Worm (Caenorhabditis elegans) whole organism, L4 larva: Measurements from ENCODE around the gene tag-342.

ENCODE experiments used
- D1046.2 ChIP-seq: fragments of 200-800 bp; sonication (Bioruptor generic); IDR thresholded peaks from 2 replicates; pipeline ENCODE4 v1.3.6; 2022; ENCODE audit warnings: missing genetic modification characterization, missing compliant biosample characterization
- F10B5.3 ChIP-seq: sonication (generic microtip); optimal IDR thresholded peaks from 2 replicates; lab custom pipeline; 2016; ENCODE audit warnings: mild to moderate bottlenecking, missing genetic modification characterization, missing compliant biosample characterization
- F26F4.8 ChIP-seq: fragments of 200-800 bp; sonication (Bioruptor generic); conservative IDR thresholded peaks from 2 replicates; pipeline ENCODE4 v1.3.6; 2022; ENCODE audit warnings: missing genetic modification characterization, missing compliant biosample characterization
- R02D3.7 ChIP-seq: fragments of 150-350 bp; sonication (generic microtip); optimal IDR thresholded peaks from 3 replicates; lab custom pipeline; 2014; ENCODE audit warnings: missing biosample characterization, missing genetic modification characterization
- T20F7.1 ChIP-seq: fragments of 200-800 bp; sonication (Bioruptor generic); optimal IDR thresholded peaks from 2 replicates; lab custom pipeline; 2018; ENCODE audit warnings: mild to moderate bottlenecking, missing genetic modification characterization, missing compliant biosample characterization
- Y48G9A.11 ChIP-seq: fragments of 200-800 bp; sonication (Bioruptor generic); IDR thresholded peaks from 2 replicates; pipeline ENCODE4 v1.3.6; 2022; ENCODE audit warnings: missing genetic modification reagents, missing genetic modification characterization, missing compliant biosample characterization
- Y5F2A.4 ChIP-seq: fragments of 200-800 bp; sonication (Bioruptor generic); optimal IDR thresholded peaks from 2 replicates; lab custom pipeline; 2018; ENCODE audit warnings: mild to moderate bottlenecking, missing genetic modification characterization, missing compliant biosample characterization
- aha-1 ChIP-seq: fragments of 150-350 bp; peaks from one replicate; lab custom pipeline; 2014; ENCODE audit warnings: missing biosample characterization, missing genetic modification characterization
- ama-1 ChIP-seq: fragments of 150-350 bp; optimal IDR thresholded peaks from 2 replicates; lab custom pipeline; 2014; ENCODE audit warnings: inconsistent platforms, mixed read lengths
- attf-4 ChIP-seq: sonication (generic microtip); optimal IDR thresholded peaks from 3 replicates; lab custom pipeline; 2017; ENCODE audit warnings: missing biosample characterization, missing genetic modification characterization
- ceh-20 ChIP-seq: fragments of 200-800 bp; sonication (Bioruptor generic); IDR thresholded peaks from 2 replicates; pipeline ENCODE4 v1.3.6; 2022; ENCODE audit warnings: missing genetic modification reagents, missing genetic modification characterization, missing compliant biosample characterization
- ceh-82 ChIP-seq: sonication (generic microtip); optimal IDR thresholded peaks from 2 replicates; lab custom pipeline; 2017; ENCODE audit warnings: missing biosample characterization, missing genetic modification characterization
- cey-2 ChIP-seq: sonication (generic microtip); optimal IDR thresholded peaks from 3 replicates; lab custom pipeline; 2017; ENCODE audit warnings: missing genetic modification characterization, mild to moderate bottlenecking, missing compliant biosample characterization, antibody characterized with exemption, borderline replicate concordance; ENCODE audit not compliant: insufficient read depth
- ctbp-1 ChIP-seq: fragments of 200-800 bp; sonication (Bioruptor generic); IDR thresholded peaks from 2 replicates; pipeline ENCODE4 v1.3.6; 2022; ENCODE audit warnings: missing genetic modification reagents, missing genetic modification characterization, missing compliant biosample characterization
- daf-16 ChIP-seq, 3 experiments: sonication (generic microtip); optimal IDR thresholded peaks; 2 replicates each; lab custom pipeline; 2016 to 2017; ENCODE audit warnings: missing genetic modification characterization in 3 of 3, missing genetic modification reagents in 3 of 3, mild to moderate bottlenecking in 2 of 3, missing compliant biosample characterization in 2 of 3, missing biosample characterization in 1 of 3, moderate library complexity in 1 of 3
- daf-19 ChIP-seq: fragments of 200-800 bp; sonication (Bioruptor generic); conservative IDR thresholded peaks from 2 replicates; pipeline ENCODE4 v1.3.6; 2022; ENCODE audit warnings: missing genetic modification characterization, missing compliant biosample characterization
- dmd-6 ChIP-seq: fragments of 200-800 bp; sonication (Bioruptor generic); IDR thresholded peaks from 2 replicates; pipeline ENCODE4 v1.3.6; 2022; ENCODE audit warnings: missing genetic modification reagents, missing genetic modification characterization, missing compliant biosample characterization
- dve-1 ChIP-seq: sonication (generic microtip); optimal IDR thresholded peaks from 2 replicates; lab custom pipeline; 2017; ENCODE audit warnings: antibody characterized with exemption, mild to moderate bottlenecking, missing genetic modification characterization, missing compliant biosample characterization; ENCODE audit not compliant: insufficient read depth
- egl-27 ChIP-seq: sonication (generic microtip); optimal IDR thresholded peaks from 3 replicates; lab custom pipeline; 2017; ENCODE audit warnings: missing biosample characterization, missing genetic modification reagents, missing genetic modification characterization
- gei-8 ChIP-seq: fragments of 200-800 bp; sonication (Bioruptor generic); optimal IDR thresholded peaks from 2 replicates; lab custom pipeline; 2018; ENCODE audit warnings: mild to moderate bottlenecking, missing genetic modification characterization, missing compliant biosample characterization
- hif-1 ChIP-seq, 2 experiments: sonication (generic microtip); optimal IDR thresholded peaks; 2 replicates each; lab custom pipeline; 2016 to 2017; ENCODE audit warnings: missing compliant biosample characterization in 2 of 2, missing genetic modification characterization in 2 of 2, missing genetic modification reagents in 2 of 2, missing genotype in 2 of 2, mild to moderate bottlenecking in 1 of 2
- hmg-1.1 ChIP-seq: fragments of 200-800 bp; sonication (Bioruptor generic); IDR thresholded peaks from 2 replicates; pipeline ENCODE4 v1.3.6; 2022; ENCODE audit warnings: missing genetic modification reagents, missing genetic modification characterization, missing compliant biosample characterization
- jun-1 ChIP-seq: fragments of 150-350 bp; optimal IDR thresholded peaks from 2 replicates; lab custom pipeline; 2014; ENCODE audit warnings: missing biosample characterization, missing genetic modification reagents, missing genetic modification characterization
- lim-7 ChIP-seq: fragments of 200-800 bp; sonication (Bioruptor generic); IDR thresholded peaks from 2 replicates; pipeline ENCODE4 v1.3.6; 2022; ENCODE audit warnings: missing genetic modification characterization, missing compliant biosample characterization
- lin-1 ChIP-seq: fragments of 200-800 bp; sonication (Bioruptor generic); IDR thresholded peaks from 2 replicates; pipeline ENCODE4 v1.3.6; 2022; ENCODE audit warnings: missing genetic modification reagents, missing genetic modification characterization, missing compliant biosample characterization
- lin-13 ChIP-seq: fragments of 150-350 bp; optimal IDR thresholded peaks from 2 replicates; lab custom pipeline; 2014; ENCODE audit warnings: missing biosample characterization, missing genetic modification reagents, missing genetic modification characterization
- lin-15B ChIP-seq: fragments of 150-350 bp; sonication (generic microtip); optimal IDR thresholded peaks from 3 replicates; lab custom pipeline; 2014; ENCODE audit warnings: missing biosample characterization, missing genetic modification characterization
- mdl-1 ChIP-seq, 2 experiments: fragments of 150-350 bp in 1 of 2; sonication (generic microtip) in 1 of 2; optimal IDR thresholded peaks; 2 replicates each; lab custom pipeline; 2014 to 2017; ENCODE audit warnings: missing biosample characterization in 2 of 2, missing genetic modification characterization in 2 of 2
- mdt-29 ChIP-seq: fragments of 200-800 bp; sonication (Bioruptor generic); IDR thresholded peaks from 2 replicates; pipeline ENCODE4 v1.3.6; 2022; ENCODE audit warnings: missing genetic modification reagents, missing genetic modification characterization, missing compliant biosample characterization
- mxl-2 ChIP-seq: fragments of 200-800 bp; sonication (Bioruptor generic); conservative IDR thresholded peaks from 2 replicates; pipeline ENCODE4 v1.3.6; 2022; ENCODE audit warnings: missing genetic modification reagents, missing genetic modification characterization, missing compliant biosample characterization
- mxl-3 ChIP-seq: fragments of 200-800 bp; sonication (Bioruptor generic); optimal IDR thresholded peaks from 2 replicates; lab custom pipeline; 2018; ENCODE audit warnings: mild to moderate bottlenecking, missing genetic modification characterization, missing compliant biosample characterization
- nhr-10 ChIP-seq: fragments of 150-350 bp; optimal IDR thresholded peaks from 2 replicates; lab custom pipeline; 2014; ENCODE audit warnings: missing biosample characterization, missing genetic modification characterization
- nhr-11 ChIP-seq: fragments of 150-350 bp; optimal IDR thresholded peaks from 2 replicates; lab custom pipeline; 2014; ENCODE audit warnings: missing biosample characterization, missing genetic modification characterization
- nhr-25 ChIP-seq: sonication (generic microtip); optimal IDR thresholded peaks from 2 replicates; lab custom pipeline; 2017; ENCODE audit warnings: missing genetic modification characterization, mild to moderate bottlenecking, missing compliant biosample characterization, antibody characterized with exemption, moderate library complexity, borderline replicate concordance; ENCODE audit not compliant: insufficient read depth
- nhr-48 ChIP-seq: sonication (generic microtip); optimal IDR thresholded peaks from 2 replicates; lab custom pipeline; 2016; ENCODE audit warnings: mild to moderate bottlenecking, missing genetic modification characterization, missing compliant biosample characterization
- nhr-6 ChIP-seq: fragments of 150-350 bp; optimal IDR thresholded peaks from 2 replicates; lab custom pipeline; 2014; ENCODE audit warnings: missing biosample characterization, missing genetic modification characterization
- nhr-77 ChIP-seq: fragments of 150-350 bp; optimal IDR thresholded peaks from 2 replicates; lab custom pipeline; 2014; ENCODE audit warnings: missing biosample characterization, missing genetic modification characterization
- pha-4 ChIP-seq, 2 experiments: fragments of 150-350 bp in 1 of 2; fragments of 200-800 bp in 1 of 2; sonication (Bioruptor generic) in 1 of 2; IDR thresholded peaks in 1 of 2; optimal IDR thresholded peaks in 1 of 2; 2 replicates each; pipeline versions ENCODE4 v1.3.6 to Lab custom; 2014 to 2022; ENCODE audit warnings: missing genetic modification characterization in 2 of 2, missing genetic modification reagents in 2 of 2, missing biosample characterization in 1 of 2, missing compliant biosample characterization in 1 of 2
- pqm-1 ChIP-seq: sonication (generic microtip); optimal IDR thresholded peaks from 2 replicates; lab custom pipeline; 2017; ENCODE audit warnings: missing biosample characterization, missing genetic modification characterization
- rbr-2 ChIP-seq: sonication (generic microtip); optimal IDR thresholded peaks from 2 replicates; lab custom pipeline; 2016; ENCODE audit warnings: missing genotype, missing genetic modification characterization, missing compliant biosample characterization
- set-16 ChIP-seq: fragments of 200-800 bp; sonication (Bioruptor generic); IDR thresholded peaks from 2 replicates; pipeline ENCODE4 v1.3.6; 2022; ENCODE audit warnings: missing genetic modification reagents, missing genetic modification characterization, missing compliant biosample characterization
- skn-1 ChIP-seq: fragments of 150-350 bp; optimal IDR thresholded peaks from 2 replicates; lab custom pipeline; 2014; ENCODE audit warnings: missing biosample characterization, missing genetic modification characterization
- tra-1 ChIP-seq: fragments of 200-800 bp; sonication (Bioruptor generic); IDR thresholded peaks from 2 replicates; pipeline ENCODE4 v1.3.6; 2022; ENCODE audit warnings: missing genetic modification reagents, missing genetic modification characterization, missing compliant biosample characterization
- unc-39 ChIP-seq: sonication (generic microtip); optimal IDR thresholded peaks from 2 replicates; lab custom pipeline; 2017; ENCODE audit warnings: missing biosample characterization, missing genetic modification characterization
- zip-2 ChIP-seq: fragments of 150-350 bp; optimal IDR thresholded peaks from 2 replicates; lab custom pipeline; 2014; ENCODE audit warnings: missing biosample characterization, missing genetic modification characterization
- ztf-11 ChIP-seq: fragments of 150-350 bp; optimal IDR thresholded peaks from 2 replicates; lab custom pipeline; 2014; ENCODE audit warnings: missing biosample characterization, missing genetic modification characterization
- ztf-7 ChIP-seq: fragments of 150-350 bp; optimal IDR thresholded peaks from 2 replicates; lab custom pipeline; 2014; ENCODE audit warnings: missing biosample characterization, missing genetic modification characterization

The tag-342 gene

ce11 chrIII:9471996-9472395 is 4.0 kb downstream of the tag-342 start:
- TF ChIP-seq hif-1 (tag; optimal IDR thresholded peaks at IDR 0.05; lab: Kevin White, UChicago), result no peak
- peak; percentile 92 for TF ChIP-seq aha-1 (tag; lab: Kevin White, UChicago)
- TF ChIP-seq, all 104 proteins: peak for 1

ce11 chrIII:9472464-9472863 is 4.5 kb downstream of the tag-342 start:
- TF ChIP-seq daf-16 (GFP tag; optimal IDR thresholded peaks at IDR 0.05; lab: Kevin White, UChicago) (no peak), daf-16 (tag; optimal IDR thresholded peaks at IDR 0.05; lab: Kevin White, UChicago) (peak; percentile 29), rbr-2 (tag; lab: Kevin White, UChicago) (no peak), nhr-77 (no peak), pqm-1 (peak; percentile 64), dmd-6 (GFP tag; lab: Robert Waterston, UW) (peak; percentile 19; the same call in 1 of the 2 replicates), ztf-7 (tag; lab: Kevin White, UChicago) (no peak)

ce11 chrIII:9474501-9474900 is 6.5 kb downstream of the tag-342 start:
- TF ChIP-seq mdt-29 (GFP tag; lab: Robert Waterston, UW), result no peak
- TF ChIP-seq nhr-6, result no peak
- TF ChIP-seq nhr-48 (tag; lab: Kevin White, UChicago), result peak; percentile 40
- no peak for TF ChIP-seq skn-1 (tag; lab: Kevin White, UChicago)
- TF ChIP-seq lin-13, result no peak
- no peak for TF ChIP-seq hif-1 (tag; optimal IDR thresholded peaks at IDR 0.05; lab: Kevin White, UChicago)
- TF ChIP-seq R02D3.7 (tag; lab: Kevin White, UChicago), result no peak
- no peak for TF ChIP-seq attf-4 (tag; lab: Kevin White, UChicago)
- peak; percentile 26 for TF ChIP-seq dve-1 (tag; lab: Kevin White, UChicago)
- no peak for TF ChIP-seq lin-15B (tag; lab: Kevin White, UChicago)
- no peak for TF ChIP-seq T20F7.1 (GFP tag; lab: Kevin White, UChicago)
- TF ChIP-seq hmg-1.1 (GFP tag; lab: Robert Waterston, UW), result no peak
- no peak for TF ChIP-seq lim-7 (GFP tag; lab: Robert Waterston, UW)
- no peak for TF ChIP-seq F26F4.8 (GFP tag; lab: Robert Waterston, UW)
- TF ChIP-seq Y5F2A.4 (GFP tag; lab: Kevin White, UChicago), result no peak
- no peak for TF ChIP-seq pha-4 (GFP tag; IDR thresholded peaks at IDR 0.05; lab: Robert Waterston, UW)
- TF ChIP-seq pha-4 (tag; optimal IDR thresholded peaks at IDR 0.05; lab: Kevin White, UChicago), result no peak
- TF ChIP-seq unc-39 (tag; lab: Kevin White, UChicago), result no peak
- TF ChIP-seq pqm-1, result peak; percentile 89
- no peak for TF ChIP-seq tra-1 (GFP tag; lab: Robert Waterston, UW)
- TF ChIP-seq mdl-1 (tag; optimal IDR thresholded peaks at IDR 0.05; lab: Kevin White, UChicago), result no peak
- TF ChIP-seq nhr-11, result no peak
- TF ChIP-seq Y48G9A.11 (GFP tag; lab: Robert Waterston, UW), result no peak
- TF ChIP-seq gei-8 (GFP tag; lab: Kevin White, UChicago), result no peak
- no peak for TF ChIP-seq ceh-20 (GFP tag; lab: Robert Waterston, UW)
- TF ChIP-seq ztf-11 (tag; lab: Kevin White, UChicago), result no peak
- no peak for TF ChIP-seq ceh-82 (tag; lab: Kevin White, UChicago)
- no peak for TF ChIP-seq aha-1 (tag; lab: Kevin White, UChicago)
- TF ChIP-seq ama-1, result no peak
- no peak for TF ChIP-seq set-16 (GFP tag; lab: Robert Waterston, UW)
- TF ChIP-seq dmd-6 (GFP tag; lab: Robert Waterston, UW), result peak; percentile 77
- no peak for TF ChIP-seq ctbp-1 (GFP tag; lab: Robert Waterston, UW)
- TF ChIP-seq cey-2 (tag; lab: Kevin White, UChicago), result no peak
- TF ChIP-seq D1046.2 (GFP tag; lab: Robert Waterston, UW), result no peak
- TF ChIP-seq lin-1, result no peak
- TF ChIP-seq jun-1 (tag; lab: Kevin White, UChicago), result no peak
- no peak for TF ChIP-seq daf-19 (GFP tag; lab: Robert Waterston, UW)
- TF ChIP-seq nhr-10 (tag; lab: Kevin White, UChicago), result no peak
- TF ChIP-seq egl-27 (tag; lab: Kevin White, UChicago), result no peak
- TF ChIP-seq zip-2 (tag; lab: Kevin White, UChicago), result no peak
- TF ChIP-seq nhr-25 (tag; lab: Kevin White, UChicago), result no peak
- no peak for TF ChIP-seq F10B5.3
- no peak for TF ChIP-seq mxl-2 (GFP tag; lab: Robert Waterston, UW)
- TF ChIP-seq ztf-7 (tag; lab: Kevin White, UChicago), result no peak
- no peak for TF ChIP-seq mxl-3 (GFP tag; lab: Kevin White, UChicago)
